Fruit fly (Drosophila melanogaster) whole organism, pupa: ENCODE results near the gene CG33995.

Source experiments
- CG13204 ChIP-seq: fragments of 200-800 bp; sonication (Bioruptor generic); optimal IDR thresholded peaks from 2 replicates; lab custom pipeline; 2018; ENCODE audit warnings: missing biosample characterization, mild to moderate bottlenecking, missing genetic modification characterization, moderate library complexity
- CG14655 ChIP-seq: fragments of 200-800 bp; sonication (Bioruptor generic); optimal IDR thresholded peaks from 3 replicates; lab custom pipeline; 2017; ENCODE audit warnings: mild to moderate bottlenecking, missing biosample characterization, missing genetic modification reagents, missing genetic modification characterization
- CG32121 ChIP-seq: fragments of 200-800 bp; sonication (Bioruptor generic); IDR thresholded peaks from 2 replicates; pipeline ENCODE4 v1.3.6; 2022; ENCODE audit warnings: missing biosample characterization, missing genetic modification characterization
- CG4496 ChIP-seq: fragments of 200-800 bp; sonication (Bioruptor generic); IDR thresholded peaks from 3 replicates; pipeline ENCODE4 v1.3.6; 2022; ENCODE audit warnings: missing biosample characterization, missing genetic modification characterization
- CG8159 ChIP-seq: fragments of 200-800 bp; sonication (Bioruptor generic); optimal IDR thresholded peaks from 3 replicates; lab custom pipeline; 2018; ENCODE audit warnings: missing biosample characterization, mild to moderate bottlenecking, missing genetic modification characterization, moderate library complexity
- D1 ChIP-seq: fragments of 200-800 bp; sonication (Bioruptor generic); optimal IDR thresholded peaks from 2 replicates; lab custom pipeline; 2018; ENCODE audit warnings: missing biosample characterization, mild to moderate bottlenecking, missing genetic modification characterization, moderate library complexity
- Ets98B ChIP-seq: fragments of 200-800 bp; sonication (Bioruptor generic); IDR thresholded peaks from 2 replicates; pipeline ENCODE4 v1.3.6; 2022; ENCODE audit warnings: missing biosample characterization, missing genetic modification characterization
- Snoo ChIP-seq: fragments of 200-800 bp; sonication (Bioruptor generic); optimal IDR thresholded peaks from 3 replicates; lab custom pipeline; 2017; ENCODE audit warnings: missing biosample characterization, mild to moderate bottlenecking, missing genetic modification characterization, inconsistent platforms
- fd96Ca ChIP-seq: fragments of 200-800 bp; sonication (Bioruptor generic); IDR thresholded peaks from 3 replicates; pipeline ENCODE4 v1.3.6; 2022; ENCODE audit warnings: missing biosample characterization, missing genetic modification characterization
- gl ChIP-seq: fragments of 200-800 bp; sonication (Bioruptor generic); optimal IDR thresholded peaks from 2 replicates; lab custom pipeline; 2018; ENCODE audit warnings: missing biosample characterization, mild to moderate bottlenecking, missing genetic modification characterization
- rn ChIP-seq: fragments of 200-800 bp; sonication (Bioruptor generic); IDR thresholded peaks from 2 replicates; pipeline ENCODE4 v1.3.6; 2022; ENCODE audit warnings: missing biosample characterization, missing genetic modification characterization

dm6 chr2L:5000919-5001581 is 42.0 kb upstream of the CG33995 start:
- TF ChIP-seq CG8159 (tag; lab: Kevin White, UChicago) (no peak), CG32121 (GFP tag; lab: Robert Waterston, UW) (peak; percentile 33; the same call in 1 of the 2 replicates), CG4496 (GFP tag; lab: Robert Waterston, UW) (peak; percentile 70), Ets98B (GFP tag; lab: Robert Waterston, UW) (peak; percentile 59), fd96Ca (GFP tag; lab: Robert Waterston, UW) (peak; percentile 60; the same call in 2 of the 3 replicates), gl (tag; lab: Kevin White, UChicago) (no peak), rn (GFP tag; lab: Robert Waterston, UW) (peak; percentile 41; the same call in 1 of the 2 replicates), D1 (tag; lab: Kevin White, UChicago) (no peak), CG13204 (GFP tag; lab: Kevin White, UChicago) (no peak), Snoo (tag; lab: Kevin White, UChicago) (no peak), CG14655 (no peak)
